Fruit fly (Drosophila melanogaster) whole organism, prepupa: ENCODE results near the gene CG5693.

Source experiments
- Blimp-1 ChIP-seq: fragments of 200-800 bp; sonication (Bioruptor generic); optimal IDR thresholded peaks from 3 replicates; lab custom pipeline; 2017; ENCODE audit warnings: missing biosample characterization, missing genetic modification characterization, mild to moderate bottlenecking, moderate library complexity, missing genetic modification reagents
- CG10669 ChIP-seq: fragments of 200-800 bp; sonication (Bioruptor generic); optimal IDR thresholded peaks from 3 replicates; lab custom pipeline; 2018; ENCODE audit warnings: missing biosample characterization, mild to moderate bottlenecking, missing genetic modification characterization, moderate library complexity
- CG11294 ChIP-seq: fragments of 200-800 bp; sonication (Bioruptor generic); IDR thresholded peaks from 2 replicates; pipeline ENCODE4 v1.3.6; 2022; ENCODE audit warnings: missing biosample characterization, missing genetic modification characterization
- CG11762 ChIP-seq: fragments of 200-800 bp; sonication (Bioruptor generic); optimal IDR thresholded peaks from 3 replicates; lab custom pipeline; 2016; ENCODE audit warnings: missing biosample characterization, missing genetic modification characterization; ENCODE audit not compliant: insufficient read depth
- CG11902 ChIP-seq: fragments of 200-800 bp; sonication (Bioruptor generic); optimal IDR thresholded peaks from 3 replicates; lab custom pipeline; 2016; ENCODE audit warnings: missing biosample characterization, missing genetic modification characterization
- CG15336 ChIP-seq: fragments of 200-800 bp; sonication (Bioruptor generic); IDR thresholded peaks from 2 replicates; pipeline ENCODE4 v1.3.6; 2022; ENCODE audit warnings: missing biosample characterization, missing genetic modification characterization
- CG1621 ChIP-seq: fragments of 200-800 bp; sonication (Bioruptor generic); optimal IDR thresholded peaks from 3 replicates; lab custom pipeline; 2018; ENCODE audit warnings: missing biosample characterization, mild to moderate bottlenecking, missing genetic modification characterization
- CG3032 ChIP-seq: fragments of 200-800 bp; optimal IDR thresholded peaks from 2 replicates; lab custom pipeline; 2019; ENCODE audit warnings: missing biosample characterization, mild to moderate bottlenecking, missing genetic modification characterization, moderate library complexity
- CG31627 ChIP-seq: fragments of 200-800 bp; sonication (Bioruptor generic); optimal IDR thresholded peaks from 3 replicates; lab custom pipeline; 2016; ENCODE audit warnings: missing biosample characterization, missing genetic modification characterization
- CG3919 ChIP-seq: fragments of 200-800 bp; sonication (Bioruptor generic); optimal IDR thresholded peaks from 3 replicates; lab custom pipeline; 2016; ENCODE audit warnings: missing biosample characterization, missing genetic modification characterization
- CG4318 ChIP-seq: fragments of 200-800 bp; sonication (Bioruptor generic); optimal IDR thresholded peaks from 3 replicates; lab custom pipeline; 2017; ENCODE audit warnings: missing biosample characterization, mild to moderate bottlenecking, missing genetic modification characterization
- CG6808 ChIP-seq: fragments of 200-800 bp; sonication (Bioruptor generic); optimal IDR thresholded peaks from 3 replicates; lab custom pipeline; 2017; ENCODE audit warnings: missing biosample characterization, missing genetic modification characterization, mild to moderate bottlenecking, moderate library complexity, missing genetic modification reagents
- CG6854 ChIP-seq: fragments of 200-800 bp; sonication (Bioruptor generic); optimal IDR thresholded peaks from 2 replicates; lab custom pipeline; 2017; ENCODE audit warnings: missing biosample characterization, mild to moderate bottlenecking, missing genetic modification characterization
- CG8119 ChIP-seq: fragments of 200-800 bp; sonication (Bioruptor generic); IDR thresholded peaks from 3 replicates; pipeline ENCODE4 v1.3.6; 2022; ENCODE audit warnings: missing biosample characterization, missing genetic modification characterization
- CG8319 ChIP-seq: fragments of 200-800 bp; sonication (Bioruptor generic); optimal IDR thresholded peaks from 3 replicates; lab custom pipeline; 2016; ENCODE audit warnings: missing biosample characterization, missing genetic modification characterization
- CG8632 ChIP-seq: fragments of 200-800 bp; sonication (Bioruptor generic); optimal IDR thresholded peaks from 3 replicates; lab custom pipeline; 2016; ENCODE audit warnings: missing biosample characterization, missing genetic modification characterization
- Eip75B ChIP-seq: fragments of 200-800 bp; sonication (Bioruptor generic); optimal IDR thresholded peaks from 3 replicates; lab custom pipeline; 2016; ENCODE audit warnings: missing biosample characterization, missing genetic modification characterization
- Eip78C ChIP-seq: fragments of 200-800 bp; sonication (Bioruptor generic); peaks from one replicate; lab custom pipeline; 2016; ENCODE audit warnings: missing biosample characterization, missing genetic modification characterization
- Eip93F ChIP-seq: fragments of 200-800 bp; sonication (Bioruptor generic); optimal IDR thresholded peaks from 2 replicates; lab custom pipeline; 2016; ENCODE audit warnings: missing biosample characterization, mild to moderate bottlenecking, missing genetic modification characterization
- Ets96B ChIP-seq: fragments of 200-800 bp; optimal IDR thresholded peaks from 2 replicates; lab custom pipeline; 2019; ENCODE audit warnings: missing biosample characterization, mild to moderate bottlenecking, missing genetic modification characterization, moderate library complexity
- Gug ChIP-seq: fragments of 200-800 bp; sonication (Bioruptor generic); IDR thresholded peaks from 2 replicates; pipeline ENCODE4 v1.3.6; 2022; ENCODE audit warnings: missing biosample characterization, missing genetic modification characterization
- Hr38 ChIP-seq: sonication (Bioruptor generic); optimal IDR thresholded peaks from 2 replicates; lab custom pipeline; 2016; ENCODE audit warnings: missing biosample characterization, missing genetic modification characterization
- Hr39 ChIP-seq: fragments of 200-800 bp; sonication (Bioruptor generic); optimal IDR thresholded peaks from 2 replicates; lab custom pipeline; 2016; ENCODE audit warnings: missing biosample characterization, missing genetic modification characterization
- Hr4 ChIP-seq: fragments of 200-800 bp; sonication (Bioruptor generic); optimal IDR thresholded peaks from 3 replicates; lab custom pipeline; 2016; ENCODE audit warnings: missing biosample characterization, missing genetic modification characterization
- Lpt ChIP-seq: fragments of 200-800 bp; sonication (Bioruptor generic); optimal IDR thresholded peaks from 3 replicates; lab custom pipeline; 2016; ENCODE audit warnings: missing biosample characterization, missing genetic modification characterization
- OdsH ChIP-seq: fragments of 200-800 bp; sonication (Bioruptor generic); optimal IDR thresholded peaks from 3 replicates; lab custom pipeline; 2016; ENCODE audit warnings: missing biosample characterization, missing genetic modification characterization
- Smox ChIP-seq: fragments of 200-800 bp; sonication (Bioruptor generic); optimal IDR thresholded peaks from 3 replicates; lab custom pipeline; 2016; ENCODE audit warnings: missing biosample characterization, missing genetic modification characterization
- Sox102F ChIP-seq: fragments of 200-800 bp; sonication (Bioruptor generic); optimal IDR thresholded peaks from 2 replicates; lab custom pipeline; 2016; ENCODE audit warnings: missing biosample characterization, mild to moderate bottlenecking, missing genetic modification characterization
- achi ChIP-seq: fragments of 200-800 bp; sonication (Bioruptor generic); optimal IDR thresholded peaks from 3 replicates; lab custom pipeline; 2016; ENCODE audit warnings: missing biosample characterization, missing genetic modification characterization
- acj6 ChIP-seq: fragments of 200-800 bp; sonication (Bioruptor generic); optimal IDR thresholded peaks from 3 replicates; lab custom pipeline; 2016; ENCODE audit warnings: missing biosample characterization, missing genetic modification characterization
- cyc ChIP-seq: fragments of 200-800 bp; sonication (Bioruptor generic); optimal IDR thresholded peaks from 3 replicates; lab custom pipeline; 2016; ENCODE audit warnings: missing biosample characterization, missing genetic modification characterization
- dac ChIP-seq: fragments of 200-800 bp; sonication (Bioruptor generic); optimal IDR thresholded peaks from 2 replicates; lab custom pipeline; 2017; ENCODE audit warnings: missing biosample characterization, mild to moderate bottlenecking, missing genetic modification characterization
- dsx ChIP-seq: fragments of 200-800 bp; optimal IDR thresholded peaks from 3 replicates; lab custom pipeline; 2019; ENCODE audit warnings: missing biosample characterization, mild to moderate bottlenecking, missing genetic modification characterization, moderate library complexity; ENCODE audit not compliant: poor library complexity, severe bottlenecking
- eg ChIP-seq: fragments of 200-800 bp; sonication (Bioruptor generic); IDR thresholded peaks from 3 replicates; pipeline ENCODE4 v1.3.6; 2022; ENCODE audit warnings: missing biosample characterization, missing genetic modification characterization
- esn ChIP-seq: fragments of 200-800 bp; sonication (Bioruptor generic); optimal IDR thresholded peaks from 2 replicates; lab custom pipeline; 2016; ENCODE audit warnings: missing biosample characterization, mild to moderate bottlenecking, missing genetic modification characterization, moderate library complexity
- fd59A ChIP-seq: fragments of 200-800 bp; sonication (Bioruptor generic); optimal IDR thresholded peaks from 2 replicates; lab custom pipeline; 2017; ENCODE audit warnings: missing biosample characterization, mild to moderate bottlenecking, missing genetic modification characterization, missing genetic modification reagents
- fd85E ChIP-seq: fragments of 200-800 bp; sonication (Bioruptor generic); optimal IDR thresholded peaks from 3 replicates; lab custom pipeline; 2016; ENCODE audit warnings: missing biosample characterization, missing genetic modification characterization
- lz ChIP-seq: fragments of 200-800 bp; sonication (Bioruptor generic); optimal IDR thresholded peaks from 3 replicates; lab custom pipeline; 2016; ENCODE audit warnings: missing biosample characterization, missing genetic modification characterization
- net ChIP-seq: fragments of 200-800 bp; sonication (Bioruptor generic); optimal IDR thresholded peaks from 3 replicates; lab custom pipeline; 2016; ENCODE audit warnings: missing biosample characterization, missing genetic modification characterization
- salr ChIP-seq, 2 experiments: fragments of 200-800 bp; sonication (Bioruptor generic); optimal IDR thresholded peaks; 3 replicates each; lab custom pipeline; 2016 to 2018; ENCODE audit warnings: missing biosample characterization in 2 of 2, missing genetic modification characterization in 2 of 2, mild to moderate bottlenecking in 1 of 2
- ss ChIP-seq, 2 experiments: fragments of 200-800 bp; sonication (Bioruptor generic); optimal IDR thresholded peaks; 2 replicates in 1 of 2; 3 replicates in 1 of 2; lab custom pipeline; 2017 to 2018; ENCODE audit warnings: mild to moderate bottlenecking in 2 of 2, missing biosample characterization in 2 of 2, missing genetic modification characterization in 2 of 2, moderate library complexity in 1 of 2
- svp ChIP-seq: fragments of 200-800 bp; sonication (Bioruptor generic); peaks from one replicate; lab custom pipeline; 2016; ENCODE audit warnings: missing biosample characterization, missing genetic modification characterization
- topi ChIP-seq: fragments of 200-800 bp; sonication (Bioruptor generic); optimal IDR thresholded peaks from 3 replicates; lab custom pipeline; 2016; ENCODE audit warnings: missing biosample characterization, missing genetic modification characterization
- vri ChIP-seq: fragments of 200-800 bp; sonication (Bioruptor generic); optimal IDR thresholded peaks from 3 replicates; lab custom pipeline; 2016; ENCODE audit warnings: missing biosample characterization, mild to moderate bottlenecking, missing genetic modification characterization

Gene CG5693

dm6 chr2L:17963071-17963567 is 43.3 kb upstream of the CG5693 start, which contains the start of gene CG5674 (continued):
- TF ChIP-seq fd59A (GFP tag; lab: Kevin White, UChicago) (no peak), Lpt (no peak), Hr4 (GFP tag; lab: Kevin White, UChicago) (peak; percentile 39), Sox102F (GFP tag; lab: Kevin White, UChicago) (no peak), CG1621 (no peak), CG8632 (GFP tag; lab: Kevin White, UChicago) (no peak), Hr38 (GFP tag; lab: Kevin White, UChicago) (no peak), CG6854 (GFP tag; lab: Kevin White, UChicago) (no peak), CG3032 (tag; lab: Kevin White, UChicago) (no peak), CG11902 (GFP tag; lab: Kevin White, UChicago) (no peak), Ets96B (tag; lab: Kevin White, UChicago) (no peak), CG31627 (peak; percentile 48), vri (GFP tag; lab: Kevin White, UChicago) (no peak), Eip75B (GFP tag; lab: Kevin White, UChicago) (no peak), svp (GFP tag; lab: Kevin White, UChicago) (peak; percentile 55), CG8119 (GFP tag; lab: Robert Waterston, UW) (0 out of 3 replicates have a peak, but pooled peaks have one; percentile 29), Eip93F (GFP tag; lab: Kevin White, UChicago) (no peak), Smox (GFP tag; lab: Kevin White, UChicago) (peak; percentile 28), eg (GFP tag; lab: Robert Waterston, UW) (peak; percentile 57; the same call in 1 of the 3 replicates), dsx (GFP tag; lab: Kevin White, UChicago) (no peak), esn (no peak), CG8319 (GFP tag; lab: Kevin White, UChicago) (no peak), OdsH (GFP tag; lab: Kevin White, UChicago) (no peak), net (GFP tag; lab: Kevin White, UChicago) (no peak), CG11762 (GFP tag; lab: Kevin White, UChicago) (no peak), achi (GFP tag; lab: Kevin White, UChicago) (no peak), cyc (no peak), ss (GFP tag; optimal IDR thresholded peaks at IDR 0.05; lab: Kevin White, UChicago) (no peak), CG6808 (no peak), CG10669 (GFP tag; lab: Kevin White, UChicago) (no peak), salr (GFP tag; optimal IDR thresholded peaks at IDR 0.05; lab: Kevin White, UChicago) (peak in 1 of 2 experiments; percentile 20), topi (GFP tag; lab: Kevin White, UChicago) (no peak), CG11294 (GFP tag; lab: Robert Waterston, UW) (0 out of 2 replicates have a peak, but pooled peaks have one; percentile 22), Gug (GFP tag; lab: Robert Waterston, UW) (no peak), dac (GFP tag; lab: Kevin White, UChicago) (no peak), CG15336 (GFP tag; lab: Robert Waterston, UW) (no peak), Hr39 (GFP tag; lab: Kevin White, UChicago) (peak; percentile 30), Eip78C (GFP tag; lab: Kevin White, UChicago) (no peak), fd85E (GFP tag; lab: Kevin White, UChicago) (no peak), lz (GFP tag; lab: Kevin White, UChicago) (peak; percentile 34)
- TF ChIP-seq, all 60 proteins: peak for 16

- no peak for TF ChIP-seq Eip93F (GFP tag; lab: Kevin White, UChicago)
- no peak for TF ChIP-seq Blimp-1
- TF ChIP-seq CG3919, result no peak
- no peak for TF ChIP-seq cyc
- no peak for TF ChIP-seq acj6 (GFP tag; lab: Kevin White, UChicago)
- no peak for TF ChIP-seq CG4318
- no peak for TF ChIP-seq Ets96B (tag; lab: Kevin White, UChicago)
- no peak for TF ChIP-seq CG8119 (GFP tag; lab: Robert Waterston, UW)
- TF ChIP-seq esn, result no peak
- TF ChIP-seq CG11294 (GFP tag; lab: Robert Waterston, UW), result no peak
- TF ChIP-seq Smox (GFP tag; lab: Kevin White, UChicago), result no peak
Observed at dm6 chr2L:17963710-17964109, 42.7 kb upstream of the CG5693 start.
